Worm (Caenorhabditis elegans) whole organism, L2 larva: ENCODE data around the gene dyc-1.

ENCODE experiments used
- ceh-82 ChIP-seq: fragments of 150-350 bp; optimal IDR thresholded peaks from 2 replicates; lab custom pipeline; 2014; ENCODE audit warnings: missing biosample characterization, missing genetic modification characterization
- elt-3 ChIP-seq: sonication (generic microtip); optimal IDR thresholded peaks from 2 replicates; lab custom pipeline; 2017; ENCODE audit warnings: missing biosample characterization, missing genetic modification characterization
- fos-1 ChIP-seq: fragments of 150-350 bp; optimal IDR thresholded peaks from 2 replicates; lab custom pipeline; 2014; ENCODE audit warnings: missing biosample characterization, missing genetic modification characterization
- lin-13 ChIP-seq: fragments of 150-350 bp; optimal IDR thresholded peaks from 2 replicates; lab custom pipeline; 2014; ENCODE audit warnings: missing biosample characterization, missing genetic modification reagents, missing genetic modification characterization
- lsy-2 ChIP-seq, 2 experiments: fragments of 150-350 bp in 1 of 2; sonication (generic microtip) in 1 of 2; optimal IDR thresholded peaks; 2 replicates each; lab custom pipeline; 2014 to 2017; ENCODE audit warnings: missing biosample characterization in 2 of 2, missing genetic modification characterization in 2 of 2
- mbf-1 ChIP-seq: sonication (generic microtip); optimal IDR thresholded peaks from 2 replicates; lab custom pipeline; 2017; ENCODE audit warnings: missing biosample characterization, missing genetic modification characterization
- nhr-11 ChIP-seq: fragments of 150-350 bp; optimal IDR thresholded peaks from 2 replicates; lab custom pipeline; 2014; ENCODE audit warnings: missing biosample characterization, missing genetic modification characterization
- nhr-129 ChIP-seq: fragments of 150-350 bp; optimal IDR thresholded peaks from 2 replicates; lab custom pipeline; 2014; ENCODE audit warnings: missing biosample characterization, missing genetic modification characterization
- nhr-77 ChIP-seq: fragments of 150-350 bp; optimal IDR thresholded peaks from 2 replicates; lab custom pipeline; 2014; ENCODE audit warnings: missing biosample characterization, missing genetic modification characterization
- snpc-4 ChIP-seq: fragments of 150-350 bp; optimal IDR thresholded peaks from 2 replicates; lab custom pipeline; 2014; ENCODE audit warnings: missing biosample characterization, missing genetic modification characterization
- unc-39 ChIP-seq: fragments of 150-350 bp; optimal IDR thresholded peaks from 2 replicates; lab custom pipeline; 2014; ENCODE audit warnings: missing biosample characterization, missing genetic modification characterization
- unc-62 ChIP-seq: fragments of 150-350 bp; optimal IDR thresholded peaks from 2 replicates; lab custom pipeline; 2014; ENCODE audit warnings: missing biosample characterization, missing genetic modification reagents, missing genetic modification characterization
- ztf-1 ChIP-seq: fragments of 200-800 bp; sonication (Bioruptor generic); conservative IDR thresholded peaks from 2 replicates; pipeline ENCODE4 v1.3.6; 2022; ENCODE audit warnings: missing genetic modification characterization, missing compliant biosample characterization
- ztf-11 ChIP-seq: sonication (generic microtip); optimal IDR thresholded peaks from 2 replicates; lab custom pipeline; 2017; ENCODE audit warnings: missing biosample characterization, missing genetic modification characterization

DNA sequence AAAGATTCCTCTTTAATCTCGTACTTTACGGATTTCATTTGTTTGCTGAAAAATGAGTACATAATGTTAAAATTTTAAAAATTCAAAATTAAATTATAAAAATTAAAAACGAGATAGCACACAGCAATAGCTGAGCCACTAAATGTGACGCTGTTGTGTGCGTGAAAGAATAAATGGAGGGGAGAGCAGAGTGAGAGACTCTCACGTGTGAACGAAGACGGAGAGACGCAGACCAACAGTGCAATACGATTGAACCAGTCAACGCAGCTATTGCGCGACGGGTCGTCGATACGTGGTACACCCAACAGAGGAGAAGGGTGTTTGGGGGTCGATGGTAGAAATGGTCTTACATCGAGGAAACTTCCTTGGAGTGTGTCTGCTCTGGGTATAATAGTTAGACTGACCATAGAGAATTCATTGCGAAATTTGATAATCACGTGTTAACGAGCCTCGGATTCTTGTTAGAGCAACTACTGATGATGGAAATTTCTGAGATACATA lies 49.3 kb downstream of the dyc-1 start, which contains the start of gene F16B12.4:
- TF ChIP-seq unc-62 = no peak
- TF ChIP-seq nhr-11 = no peak
- no peak for TF ChIP-seq lsy-2 (tag; optimal IDR thresholded peaks at IDR 0.05; lab: Kevin White, UChicago)
- no peak for TF ChIP-seq lin-13 (GFP tag; lab: Kevin White, UChicago)
- TF ChIP-seq fos-1 (tag; lab: Kevin White, UChicago) = no peak
- no peak for TF ChIP-seq snpc-4 (tag; lab: Kevin White, UChicago)
- no peak for TF ChIP-seq nhr-77 (tag; lab: Kevin White, UChicago)
- no peak for TF ChIP-seq ceh-82
- TF ChIP-seq unc-39 (tag; lab: Kevin White, UChicago) = no peak
- TF ChIP-seq ztf-1 (GFP tag; lab: Robert Waterston, UW) = no peak
- TF ChIP-seq elt-3 (tag; lab: Kevin White, UChicago) = no peak
- no peak for TF ChIP-seq ztf-11
- no peak for TF ChIP-seq nhr-129
- no peak for TF ChIP-seq mbf-1
